Fruit fly (Drosophila melanogaster): Measurements from ENCODE around the gene cal1.

Gene cal1

dm6 chr3R:17087977-17088618, at the start of gene cal1:
Gene cal1, plus strand, starts transcription at chr3R:17088280.
- TF ChIP-seq h (optimal IDR thresholded peaks at IDR 0.05) = no peak
- TF ChIP-seq Sin3A (optimal IDR thresholded peaks at IDR 0.05) = no peak
- no peak for TF ChIP-seq ttk (optimal IDR thresholded peaks at IDR 0.05)
- no peak for TF ChIP-seq insv (optimal IDR thresholded peaks at IDR 0.05)
- no peak for TF ChIP-seq psq (optimal IDR thresholded peaks at IDR 0.05)
- TF ChIP-seq Myc (optimal IDR thresholded peaks at IDR 0.05) = no peak

DNA sequence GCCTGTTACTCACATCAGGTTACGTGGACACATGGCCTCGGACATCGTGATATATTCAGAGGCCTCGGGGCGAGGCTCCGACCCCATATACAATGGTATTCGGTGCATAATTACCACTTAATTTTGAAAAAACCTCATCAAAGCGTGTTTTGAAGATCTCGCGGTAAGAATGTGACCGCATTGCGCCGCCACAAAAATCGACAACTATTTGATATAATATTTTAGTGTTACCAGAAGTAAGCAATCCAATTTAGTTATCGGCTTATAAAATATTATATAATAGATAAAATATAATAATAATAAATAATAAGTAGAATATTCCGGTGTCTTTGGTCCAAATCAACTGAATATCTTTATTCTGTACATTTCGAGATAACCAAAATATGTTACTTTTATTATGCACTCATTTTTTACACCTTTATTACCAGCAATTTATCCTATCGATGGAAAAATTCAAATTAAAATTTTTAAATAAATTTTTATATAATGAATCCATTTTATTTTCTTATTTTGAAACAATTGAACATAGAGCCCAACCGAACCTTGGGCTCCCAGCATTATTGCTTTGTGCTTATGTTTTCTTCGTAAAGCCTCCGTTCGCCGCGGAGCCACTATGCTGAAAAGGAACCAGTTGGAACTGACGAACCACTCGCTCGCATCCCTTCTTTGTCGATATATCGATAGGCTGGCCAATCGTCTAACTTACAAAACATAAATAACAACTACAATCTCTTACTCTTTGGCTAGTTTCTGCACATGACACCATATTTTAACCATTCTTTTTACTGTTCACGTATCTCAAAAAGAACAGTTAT, 47.9 kb upstream of the cal1 start, which contains the start of the genes CG18213 and Trm7-32:
Gene CG18213 (minus strand): TSS at position 211 of the 815 bp plus-strand sequence.
Gene Trm7-32 (plus strand): TSS at position 690 of the 815 bp plus-strand sequence.
- no peak for TF ChIP-seq psq (optimal IDR thresholded peaks at IDR 0.05)
- no peak for TF ChIP-seq Myc (optimal IDR thresholded peaks at IDR 0.05)
- no peak for TF ChIP-seq Sin3A (optimal IDR thresholded peaks at IDR 0.05)
- no peak for TF ChIP-seq insv (optimal IDR thresholded peaks at IDR 0.05)
- no peak for TF ChIP-seq ttk (optimal IDR thresholded peaks at IDR 0.05)
- no peak for TF ChIP-seq h (optimal IDR thresholded peaks at IDR 0.05)

DNA sequence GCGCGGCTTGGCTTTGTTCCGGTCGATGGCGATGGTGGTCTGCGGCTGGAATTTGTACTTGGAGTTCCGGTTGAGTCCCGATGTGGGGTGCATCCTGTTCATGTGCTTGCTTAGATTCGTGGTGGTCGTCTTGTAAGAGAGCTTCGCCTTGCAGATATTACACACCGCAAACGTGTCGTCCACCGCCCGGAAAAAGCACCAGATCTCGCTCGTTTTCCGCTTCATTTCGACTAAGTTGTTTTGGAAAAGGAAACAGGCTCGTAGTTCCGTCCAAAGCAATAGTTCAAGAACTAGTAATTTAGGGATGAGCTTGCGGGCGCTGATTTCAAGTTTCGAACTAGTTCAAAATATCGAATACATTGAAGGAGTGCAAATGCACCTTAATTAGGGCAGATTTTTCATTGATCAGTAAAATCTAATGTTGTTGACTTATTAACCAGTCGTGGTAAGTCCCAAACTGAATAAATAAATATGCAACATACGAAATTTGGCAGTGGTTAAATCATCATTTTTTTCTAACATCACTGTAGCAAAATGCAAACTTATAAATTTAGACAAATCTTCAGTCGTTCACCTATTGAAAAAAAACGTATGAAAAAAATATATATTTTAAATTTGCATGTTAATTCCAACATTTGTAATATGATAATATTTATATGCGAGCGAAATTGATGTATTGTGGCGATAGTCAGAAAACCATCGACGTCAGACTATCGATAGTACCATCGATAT, 45.1 kb upstream of the cal1 start, which contains the start of the genes bdwf and Patr-1:
Gene bdwf (minus strand): TSS at position 299 of the 732 bp plus-strand sequence.
Gene Patr-1 (plus strand): TSS at position 727 of the 732 bp plus-strand sequence.
- no peak for TF ChIP-seq h (optimal IDR thresholded peaks at IDR 0.05)
- no peak for TF ChIP-seq ttk (optimal IDR thresholded peaks at IDR 0.05)
- no peak for TF ChIP-seq Sin3A (optimal IDR thresholded peaks at IDR 0.05)
- no peak for TF ChIP-seq psq (optimal IDR thresholded peaks at IDR 0.05)
- no peak for TF ChIP-seq Myc (optimal IDR thresholded peaks at IDR 0.05)
- no peak for TF ChIP-seq insv (optimal IDR thresholded peaks at IDR 0.05)

- TF ChIP-seq Myc (optimal IDR thresholded peaks at IDR 0.05) = no peak
- TF ChIP-seq insv (optimal IDR thresholded peaks at IDR 0.05) = no peak
- TF ChIP-seq ttk (optimal IDR thresholded peaks at IDR 0.05) = no peak
- TF ChIP-seq h (optimal IDR thresholded peaks at IDR 0.05) = no peak
- TF ChIP-seq Sin3A (optimal IDR thresholded peaks at IDR 0.05) = no peak
- TF ChIP-seq psq (optimal IDR thresholded peaks at IDR 0.05) = no peak
Measured at dm6 chr3R:17043570-17043923, 44.5 kb upstream of the cal1 start.

DNA sequence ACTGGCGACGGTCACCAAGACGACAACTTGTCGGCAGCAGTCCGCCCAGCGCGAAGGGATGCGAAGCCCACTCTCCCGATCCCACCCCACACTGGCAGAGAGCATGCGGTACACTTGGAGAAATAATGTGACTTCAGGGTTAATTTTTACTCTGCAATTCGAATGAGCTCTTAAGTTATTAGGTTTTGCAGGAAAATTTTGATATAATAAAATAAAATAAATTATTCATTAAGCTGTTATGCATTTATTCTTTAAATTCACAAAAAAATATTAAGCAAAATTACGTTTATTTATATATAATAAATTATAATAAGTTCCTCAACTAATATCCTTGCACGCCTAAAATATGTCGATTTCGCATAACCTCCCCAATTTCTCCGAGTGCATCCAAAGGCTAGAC, 39.2 kb upstream of the cal1 start:
- no peak for TF ChIP-seq h (optimal IDR thresholded peaks at IDR 0.05)
- TF ChIP-seq ttk (optimal IDR thresholded peaks at IDR 0.05) = no peak
- TF ChIP-seq Sin3A (optimal IDR thresholded peaks at IDR 0.05) = no peak
- TF ChIP-seq psq (optimal IDR thresholded peaks at IDR 0.05) = no peak
- no peak for TF ChIP-seq insv (optimal IDR thresholded peaks at IDR 0.05)
- no peak for TF ChIP-seq Myc (optimal IDR thresholded peaks at IDR 0.05)

dm6 chr3R:17052465-17053149, 35.5 kb upstream of the cal1 start:
- TF ChIP-seq Sin3A (optimal IDR thresholded peaks at IDR 0.05) = no peak

- TF ChIP-seq h (optimal IDR thresholded peaks at IDR 0.05) (no peak), Sin3A (optimal IDR thresholded peaks at IDR 0.05) (no peak)
Measured at dm6 chr3R:17053415-17054177, 34.5 kb upstream of the cal1 start, which contains the start of gene Dad. Gene Dad, plus strand, starts transcription at chr3R:17054007.

DNA sequence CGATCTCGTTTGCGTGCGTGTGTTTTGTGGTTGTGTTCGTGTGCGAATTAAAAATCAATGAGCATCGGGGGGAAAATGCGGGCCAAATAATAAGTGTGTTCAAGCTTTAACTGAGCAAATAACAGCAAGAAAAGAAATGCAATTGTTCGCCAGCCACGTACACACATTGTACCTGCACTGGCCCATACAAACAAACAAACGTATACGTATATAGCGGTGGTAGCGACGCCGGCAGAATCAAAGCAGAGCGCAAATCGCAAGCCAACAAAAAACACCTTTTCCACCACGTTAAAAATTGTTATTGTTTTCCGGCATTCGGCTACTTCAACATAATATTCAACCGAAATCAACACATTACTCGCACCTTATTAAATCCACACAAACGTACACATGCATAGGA, 33.6 kb upstream of the cal1 start:
- TF ChIP-seq Myc (optimal IDR thresholded peaks at IDR 0.05) = no peak
- TF ChIP-seq insv (optimal IDR thresholded peaks at IDR 0.05) = no peak
- TF ChIP-seq h (optimal IDR thresholded peaks at IDR 0.05) = no peak
- TF ChIP-seq psq (optimal IDR thresholded peaks at IDR 0.05) = no peak
- TF ChIP-seq ttk (optimal IDR thresholded peaks at IDR 0.05) = no peak
- no peak for TF ChIP-seq Sin3A (optimal IDR thresholded peaks at IDR 0.05)

dm6 chr3R:17056183-17056904, 31.7 kb upstream of the cal1 start:
- TF ChIP-seq h (optimal IDR thresholded peaks at IDR 0.05) = no peak
- no peak for TF ChIP-seq ttk (optimal IDR thresholded peaks at IDR 0.05)
- no peak for TF ChIP-seq insv (optimal IDR thresholded peaks at IDR 0.05)
- no peak for TF ChIP-seq Myc (optimal IDR thresholded peaks at IDR 0.05)
- TF ChIP-seq psq (optimal IDR thresholded peaks at IDR 0.05) = no peak
- TF ChIP-seq Sin3A (optimal IDR thresholded peaks at IDR 0.05) = no peak

DNA sequence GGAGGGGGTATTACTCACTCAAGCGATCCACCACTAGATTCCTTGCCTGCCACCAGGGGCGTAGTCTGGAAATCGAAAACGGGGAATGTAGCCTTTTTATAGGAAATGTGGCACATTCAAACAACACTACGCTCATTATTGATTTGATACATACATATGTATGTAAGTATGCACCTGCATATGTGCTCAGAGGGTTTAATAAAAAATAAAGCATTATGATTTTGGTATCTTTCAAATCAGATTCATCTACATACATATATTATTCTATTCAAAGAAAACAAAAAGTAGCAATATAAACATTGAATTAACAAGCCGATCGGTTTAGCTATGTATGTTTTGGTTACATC, 31.2 kb upstream of the cal1 start:
- TF ChIP-seq Myc (optimal IDR thresholded peaks at IDR 0.05) (no peak), insv (optimal IDR thresholded peaks at IDR 0.05) (no peak), h (optimal IDR thresholded peaks at IDR 0.05) (no peak), ttk (optimal IDR thresholded peaks at IDR 0.05) (no peak), psq (optimal IDR thresholded peaks at IDR 0.05) (no peak), Sin3A (optimal IDR thresholded peaks at IDR 0.05) (no peak)
